Worm (Caenorhabditis elegans): ENCODE data around the gene T24E12.11.

The T24E12.11 gene

DNA sequence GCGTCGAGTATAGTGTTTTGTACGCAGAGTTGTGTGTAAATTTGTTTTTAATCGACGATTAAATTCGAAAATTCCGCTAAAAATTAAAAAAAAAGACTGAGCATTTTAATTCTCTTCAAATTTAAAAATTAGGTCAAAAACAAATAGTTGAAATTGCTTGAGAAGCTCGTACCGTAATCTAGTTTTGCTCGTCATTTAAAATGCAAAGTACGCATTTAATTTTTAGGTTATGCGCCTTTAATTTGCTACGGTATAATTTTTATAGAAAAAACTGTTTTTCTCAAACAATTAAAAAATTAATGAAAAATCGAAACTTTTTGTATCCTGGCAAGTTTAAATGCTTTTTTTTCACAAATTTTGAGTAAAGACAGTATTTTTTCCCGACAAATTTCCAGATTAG, 29.3 kb upstream of the T24E12.11 start:
- TF ChIP-seq hmg-11 (tag; optimal IDR thresholded peaks at IDR 0.05) (no peak), tbx-2 (tag; optimal IDR thresholded peaks at IDR 0.05) (no peak), ceh-28 (tag; optimal IDR thresholded peaks at IDR 0.05) (no peak), zag-1 (tag; optimal IDR thresholded peaks at IDR 0.05) (no peak), nhr-237 (tag; optimal IDR thresholded peaks at IDR 0.05) (no peak), nhr-28 (tag; optimal IDR thresholded peaks at IDR 0.05) (no peak), mml-1 (tag; optimal IDR thresholded peaks at IDR 0.05) (no peak), ceh-82 (tag; optimal IDR thresholded peaks at IDR 0.05) (no peak), nhr-12 (tag; optimal IDR thresholded peaks at IDR 0.05) (no peak), fkh-10 (GFP tag; optimal IDR thresholded peaks at IDR 0.05) (no peak), unc-39 (tag; optimal IDR thresholded peaks at IDR 0.05) (no peak), nhr-11 (tag; optimal IDR thresholded peaks at IDR 0.05) (no peak), nfya-1 (tag; optimal IDR thresholded peaks at IDR 0.05; ENCODE audit: insufficient read depth) (no peak), eor-1 (tag; optimal IDR thresholded peaks at IDR 0.05) (no peak), nhr-67 (tag; optimal IDR thresholded peaks at IDR 0.05) (no peak), aly-2 (tag; optimal IDR thresholded peaks at IDR 0.05) (no peak)

DNA sequence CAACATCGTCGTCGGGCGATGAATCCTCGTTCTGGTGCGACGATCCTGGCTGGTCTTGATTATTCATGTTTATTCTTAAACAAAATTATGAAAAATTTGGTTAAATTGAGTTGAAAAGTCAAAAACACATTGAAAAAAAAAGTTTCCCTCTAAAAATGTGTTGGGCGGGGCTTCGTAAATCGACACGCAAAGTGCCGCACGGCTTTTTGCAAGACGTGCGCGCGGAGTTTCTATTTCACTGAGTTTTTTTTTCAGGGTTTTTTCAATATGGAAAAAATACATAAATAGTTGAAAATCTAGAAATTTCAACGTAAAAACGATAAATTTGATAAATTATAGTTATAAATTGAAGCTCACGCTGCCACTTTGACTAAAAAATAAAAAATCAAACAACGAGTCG, 28.7 kb upstream of the T24E12.11 start, which contains the start of gene F54D10.5:
TSS of gene F54D10.5 (minus strand) at position 74 of the 400 bp plus-strand sequence.
- TF ChIP-seq lin-15B (tag; optimal IDR thresholded peaks at IDR 0.05): peak; percentile 71
- no peak for TF ChIP-seq pha-4 (tag; optimal IDR thresholded peaks at IDR 0.05)
- TF ChIP-seq nhr-77 (tag; optimal IDR thresholded peaks at IDR 0.05): no peak
- no peak for TF ChIP-seq ceh-16 (tag; optimal IDR thresholded peaks at IDR 0.05)
- TF ChIP-seq mml-1 (tag; optimal IDR thresholded peaks at IDR 0.05): no peak
- peak; percentile 71 for TF ChIP-seq nhr-43 (tag; optimal IDR thresholded peaks at IDR 0.05; ENCODE audit: poor library complexity, severe bottlenecking)
- no peak for TF ChIP-seq tbx-2 (tag; optimal IDR thresholded peaks at IDR 0.05)
- TF ChIP-seq eor-1 (tag; optimal IDR thresholded peaks at IDR 0.05): no peak
- TF ChIP-seq fkh-2 (tag; optimal IDR thresholded peaks at IDR 0.05): no peak
- TF ChIP-seq daf-12 (tag; optimal IDR thresholded peaks at IDR 0.05): no peak
- no peak for TF ChIP-seq ztf-4 (tag; optimal IDR thresholded peaks at IDR 0.05)
- no peak for TF ChIP-seq ztf-11 (tag; optimal IDR thresholded peaks at IDR 0.05)
- no peak for TF ChIP-seq nhr-12 (tag; optimal IDR thresholded peaks at IDR 0.05)
- no peak for TF ChIP-seq egl-27 (tag; optimal IDR thresholded peaks at IDR 0.05)
- no peak for TF ChIP-seq nhr-67 (tag; optimal IDR thresholded peaks at IDR 0.05)
- no peak for TF ChIP-seq nhr-237 (tag; optimal IDR thresholded peaks at IDR 0.05)
- TF ChIP-seq pqm-1 (tag; optimal IDR thresholded peaks at IDR 0.05): peak; percentile 38
- no peak for TF ChIP-seq zag-1 (tag; optimal IDR thresholded peaks at IDR 0.05)
- peak; percentile 30 for TF ChIP-seq egl-5 (tag; optimal IDR thresholded peaks at IDR 0.05)
- TF ChIP-seq ceh-28 (tag; optimal IDR thresholded peaks at IDR 0.05): no peak
- TF ChIP-seq lsy-12 (tag; optimal IDR thresholded peaks at IDR 0.05): no peak
- TF ChIP-seq nhr-25 (tag; optimal IDR thresholded peaks at IDR 0.05): peak; percentile 4
- TF ChIP-seq hmg-11 (tag; optimal IDR thresholded peaks at IDR 0.05): no peak
- peak; percentile 99 for TF ChIP-seq R02D3.7 (tag; optimal IDR thresholded peaks at IDR 0.05)
- no peak for TF ChIP-seq ZK546.5 (tag; optimal IDR thresholded peaks at IDR 0.05)
- no peak for TF ChIP-seq nhr-76 (tag; optimal IDR thresholded peaks at IDR 0.05)
- TF ChIP-seq sea-2 (GFP tag; optimal IDR thresholded peaks at IDR 0.05): no peak
- peak; percentile 64 for TF ChIP-seq lin-39 (tag; optimal IDR thresholded peaks at IDR 0.05)
- TF ChIP-seq ama-1 (optimal IDR thresholded peaks at IDR 0.05): no peak
- no peak for TF ChIP-seq jun-1 (tag; optimal IDR thresholded peaks at IDR 0.05)
- TF ChIP-seq mdl-1 (tag; optimal IDR thresholded peaks at IDR 0.05): no peak
- no peak for TF ChIP-seq snpc-4 (tag; optimal IDR thresholded peaks at IDR 0.05)
- TF ChIP-seq nhr-28 (tag; optimal IDR thresholded peaks at IDR 0.05): no peak
- TF ChIP-seq elt-3 (tag; optimal IDR thresholded peaks at IDR 0.05): no peak
- no peak for TF ChIP-seq aly-2 (tag; optimal IDR thresholded peaks at IDR 0.05)
- TF ChIP-seq nhr-11 (tag; optimal IDR thresholded peaks at IDR 0.05): no peak
- TF ChIP-seq nhr-23 (tag; optimal IDR thresholded peaks at IDR 0.05): peak; percentile 66
- no peak for TF ChIP-seq ceh-9 (tag; optimal IDR thresholded peaks at IDR 0.05)
- peak; percentile 63 for TF ChIP-seq elt-2 (tag; optimal IDR thresholded peaks at IDR 0.05)
- TF ChIP-seq fkh-10 (GFP tag; optimal IDR thresholded peaks at IDR 0.05): no peak
- TF ChIP-seq unc-39 (tag; optimal IDR thresholded peaks at IDR 0.05): no peak
- TF ChIP-seq elt-1 (tag; optimal IDR thresholded peaks at IDR 0.05): no peak
- peak; percentile 14 for TF ChIP-seq skn-1 (tag; optimal IDR thresholded peaks at IDR 0.05)
- TF ChIP-seq nfya-1 (tag; optimal IDR thresholded peaks at IDR 0.05; ENCODE audit: insufficient read depth): peak; percentile 89
- TF ChIP-seq unc-62 (GFP tag; optimal IDR thresholded peaks at IDR 0.05): no peak
- no peak for TF ChIP-seq ceh-82 (tag; optimal IDR thresholded peaks at IDR 0.05)
- no peak for TF ChIP-seq fos-1 (tag; optimal IDR thresholded peaks at IDR 0.05)

Measured in whole organism, L3 larva.